Worm (Caenorhabditis elegans) whole organism, L1 larva: Measurements from ENCODE around the gene mlc-5.

Source experiments
- C04F5.9 ChIP-seq: sonication (generic microtip); optimal IDR thresholded peaks from 2 replicates; lab custom pipeline; 2016; ENCODE audit warnings: missing genetic modification characterization, missing compliant biosample characterization
- C16A3.4 ChIP-seq: fragments of 150-350 bp; optimal IDR thresholded peaks from 2 replicates; lab custom pipeline; 2014; ENCODE audit warnings: missing biosample characterization, missing genetic modification characterization
- F16B12.6 ChIP-seq: fragments of 150-350 bp; optimal IDR thresholded peaks from 2 replicates; lab custom pipeline; 2014; ENCODE audit warnings: missing biosample characterization, missing genetic modification characterization
- Y116A8C.19 ChIP-seq: sonication (generic microtip); optimal IDR thresholded peaks from 2 replicates; lab custom pipeline; 2016; ENCODE audit warnings: missing compliant biosample characterization, missing genetic modification characterization, borderline replicate concordance
- aha-1 ChIP-seq: fragments of 150-350 bp; optimal IDR thresholded peaks from 2 replicates; lab custom pipeline; 2014; ENCODE audit warnings: missing biosample characterization, missing genetic modification characterization
- ama-1 ChIP-seq: fragments of 150-350 bp; optimal IDR thresholded peaks from 2 replicates; lab custom pipeline; 2014
- ceh-63 ChIP-seq: fragments of 200-800 bp; sonication (Bioruptor generic); optimal IDR thresholded peaks from 2 replicates; lab custom pipeline; 2018; ENCODE audit warnings: mild to moderate bottlenecking, missing genetic modification characterization, missing compliant biosample characterization
- ceh-88 ChIP-seq: fragments of 200-800 bp; sonication (Bioruptor generic); IDR thresholded peaks from 2 replicates; pipeline ENCODE4 v1.3.6; 2022; ENCODE audit warnings: missing genetic modification characterization, missing compliant biosample characterization
- ceh-90 ChIP-seq: sonication (generic microtip); optimal IDR thresholded peaks from 2 replicates; lab custom pipeline; 2016; ENCODE audit warnings: missing genetic modification characterization, missing compliant biosample characterization
- ces-1 ChIP-seq: fragments of 150-350 bp; optimal IDR thresholded peaks from 2 replicates; lab custom pipeline; 2014; ENCODE audit warnings: missing biosample characterization, missing genetic modification reagents, missing genetic modification characterization
- efl-3 ChIP-seq: fragments of 200-800 bp; sonication (Bioruptor generic); optimal IDR thresholded peaks from 2 replicates; lab custom pipeline; 2018; ENCODE audit warnings: mild to moderate bottlenecking, missing genetic modification characterization, missing compliant biosample characterization
- egl-13 ChIP-seq: sonication (generic microtip); optimal IDR thresholded peaks from 2 replicates; lab custom pipeline; 2016; ENCODE audit warnings: missing genotype, missing genetic modification reagents, missing genetic modification characterization, missing compliant biosample characterization
- egl-27 ChIP-seq, 2 experiments: fragments of 150-350 bp in 1 of 2; sonication (generic microtip); optimal IDR thresholded peaks; 3 replicates each; lab custom pipeline; 2017 to 2018; ENCODE audit warnings: missing biosample characterization in 2 of 2, missing genetic modification characterization in 2 of 2, missing genetic modification reagents in 2 of 2
- elt-2 ChIP-seq: sonication (generic microtip); optimal IDR thresholded peaks from 2 replicates; lab custom pipeline; 2016; ENCODE audit warnings: missing genetic modification characterization, mild to moderate bottlenecking, inconsistent platforms, missing compliant biosample characterization, missing genetic modification reagents
- elt-3 ChIP-seq, 6 experiments: fragments of 150-350 bp in 1 of 6; sonication (generic microtip); optimal IDR thresholded peaks; 2 replicates each; lab custom pipeline; 2017 to 2018; ENCODE audit warnings: missing biosample characterization in 6 of 6, missing genetic modification characterization in 6 of 6, inconsistent platforms in 1 of 6
- fkh-10 ChIP-seq: sonication (generic microtip); optimal IDR thresholded peaks from 2 replicates; lab custom pipeline; 2017; ENCODE audit warnings: missing biosample characterization, missing genetic modification reagents, missing genetic modification characterization
- fkh-8 ChIP-seq: sonication (generic microtip); optimal IDR thresholded peaks from 2 replicates; lab custom pipeline; 2016; ENCODE audit warnings: mild to moderate bottlenecking, missing genetic modification characterization, missing compliant biosample characterization
- hlh-17 ChIP-seq: fragments of 200-800 bp; sonication (Bioruptor generic); optimal IDR thresholded peaks from 2 replicates; lab custom pipeline; 2018; ENCODE audit warnings: missing genetic modification characterization, mild to moderate bottlenecking, missing compliant biosample characterization, moderate library complexity, borderline replicate concordance
- isw-1 ChIP-seq: fragments of 200-800 bp; sonication (Bioruptor generic); IDR thresholded peaks from 2 replicates; pipeline ENCODE4 v1.3.6; 2022; ENCODE audit warnings: missing genetic modification characterization, missing compliant biosample characterization
- jun-1 ChIP-seq: fragments of 150-350 bp; optimal IDR thresholded peaks from 2 replicates; lab custom pipeline; 2014; ENCODE audit warnings: missing biosample characterization, missing genetic modification reagents, missing genetic modification characterization
- lin-15B ChIP-seq: fragments of 150-350 bp; sonication (generic microtip); optimal IDR thresholded peaks from 3 replicates; lab custom pipeline; 2014; ENCODE audit warnings: missing biosample characterization, missing genetic modification characterization
- lin-35 ChIP-seq, 2 experiments: fragments of 150-350 bp; optimal IDR thresholded peaks; 2 replicates each; lab custom pipeline; 2014; ENCODE audit warnings: missing biosample characterization in 2 of 2, missing genetic modification characterization in 2 of 2, missing genetic modification reagents in 2 of 2
- lin-39 ChIP-seq: fragments of 150-350 bp; optimal IDR thresholded peaks from 2 replicates; lab custom pipeline; 2014; ENCODE audit warnings: missing biosample characterization, missing genetic modification reagents, missing genetic modification characterization
- lir-3 ChIP-seq: sonication (generic microtip); optimal IDR thresholded peaks from 2 replicates; lab custom pipeline; 2016; ENCODE audit warnings: mild to moderate bottlenecking, missing genetic modification characterization, moderate library complexity, missing compliant biosample characterization; ENCODE audit not compliant: poor library complexity
- mdl-1 ChIP-seq, 2 experiments: fragments of 150-350 bp; optimal IDR thresholded peaks; 2 replicates each; lab custom pipeline; 2014 to 2017; ENCODE audit warnings: missing biosample characterization in 2 of 2, missing genetic modification characterization in 2 of 2, inconsistent platforms in 1 of 2
- nhr-19 ChIP-seq: fragments of 200-800 bp; sonication (Bioruptor generic); conservative IDR thresholded peaks from 2 replicates; pipeline ENCODE4 v1.3.6; 2022; ENCODE audit warnings: missing genetic modification characterization, missing compliant biosample characterization
- nhr-47 ChIP-seq: sonication (generic microtip); optimal IDR thresholded peaks from 2 replicates; lab custom pipeline; 2016; ENCODE audit warnings: mild to moderate bottlenecking, missing genetic modification characterization, moderate library complexity, missing compliant biosample characterization
- nhr-71 ChIP-seq: sonication (generic microtip); optimal IDR thresholded peaks from 2 replicates; lab custom pipeline; 2016; ENCODE audit warnings: mild to moderate bottlenecking, missing genetic modification characterization, moderate library complexity, missing compliant biosample characterization
- nhr-85 ChIP-seq: sonication (generic microtip); peaks from one replicate; lab custom pipeline; 2016; ENCODE audit warnings: missing genetic modification characterization, inconsistent platforms, missing compliant biosample characterization
- nhr-90 ChIP-seq: sonication (generic microtip); optimal IDR thresholded peaks from 2 replicates; lab custom pipeline; 2016; ENCODE audit warnings: mild to moderate bottlenecking, missing genetic modification characterization, missing compliant biosample characterization; ENCODE audit not compliant: poor library complexity
- pax-3 ChIP-seq: fragments of 200-800 bp; sonication (Bioruptor generic); optimal IDR thresholded peaks from 2 replicates; lab custom pipeline; 2018; ENCODE audit warnings: mild to moderate bottlenecking, missing genetic modification characterization, moderate library complexity, missing compliant biosample characterization
- rnt-1 ChIP-seq: sonication (generic microtip); optimal IDR thresholded peaks from 2 replicates; lab custom pipeline; 2016; ENCODE audit warnings: mild to moderate bottlenecking, missing genetic modification characterization, moderate library complexity, missing compliant biosample characterization
- snu-23 ChIP-seq: sonication (generic microtip); optimal IDR thresholded peaks from 2 replicates; lab custom pipeline; 2016; ENCODE audit warnings: missing genetic modification characterization, missing compliant biosample characterization
- swsn-7 ChIP-seq: sonication (generic microtip); optimal IDR thresholded peaks from 2 replicates; lab custom pipeline; 2016; ENCODE audit warnings: missing genetic modification characterization, missing compliant biosample characterization
- tbx-2 ChIP-seq: sonication (generic microtip); optimal IDR thresholded peaks from 2 replicates; lab custom pipeline; 2016; ENCODE audit warnings: missing genetic modification characterization, missing compliant biosample characterization
- unc-130 ChIP-seq: fragments of 150-350 bp; optimal IDR thresholded peaks from 2 replicates; lab custom pipeline; 2017; ENCODE audit warnings: missing biosample characterization, missing genetic modification characterization, inconsistent platforms
- unc-62 ChIP-seq: fragments of 150-350 bp; optimal IDR thresholded peaks from 2 replicates; lab custom pipeline; 2014; ENCODE audit warnings: missing biosample characterization, missing genetic modification reagents, missing genetic modification characterization
- xbp-1 ChIP-seq: sonication (generic microtip); optimal IDR thresholded peaks from 2 replicates; lab custom pipeline; 2016; ENCODE audit warnings: missing genetic modification characterization, missing compliant biosample characterization
- ztf-11 ChIP-seq, 2 experiments: sonication (generic microtip); optimal IDR thresholded peaks; 2 replicates each; lab custom pipeline; 2016 to 2017; ENCODE audit warnings: missing genetic modification characterization in 2 of 2, missing biosample characterization in 1 of 2, missing compliant biosample characterization in 1 of 2

mlc-5 gene

ce11 chrIII:13622268-13622667 is 846 bp upstream of the mlc-5 start, which contains the start of gene hip-1 (continued):
- TF ChIP-seq swsn-7 (tag; lab: Kevin White, UChicago) (peak; percentile 49), unc-62 (GFP tag; lab: Kevin White, UChicago) (no peak), egl-13 (tag; lab: Kevin White, UChicago) (peak; percentile 11), aha-1 (no peak), nhr-47 (peak; percentile 65), F16B12.6 (tag; lab: Kevin White, UChicago) (peak; percentile 93), ces-1 (GFP tag; lab: Kevin White, UChicago) (no peak), elt-3 (tag; optimal IDR thresholded peaks at IDR 0.05; lab: Kevin White, UChicago) (no peak), C04F5.9 (tag; lab: Kevin White, UChicago) (no peak), nhr-85 (peak; percentile 50), Y116A8C.19 (tag; lab: Kevin White, UChicago) (no peak), snu-23 (GFP tag; lab: Kevin White, UChicago) (peak; percentile 78), egl-27 (tag; optimal IDR thresholded peaks at IDR 0.05; lab: Kevin White, UChicago) (no peak), unc-130 (peak; percentile 61), fkh-8 (tag; lab: Kevin White, UChicago) (peak; percentile 35), C16A3.4 (tag; lab: Kevin White, UChicago) (peak; percentile 34), xbp-1 (tag; lab: Kevin White, UChicago) (peak; percentile 54), lin-15B (tag; lab: Kevin White, UChicago) (peak; percentile 35), nhr-71 (tag; lab: Kevin White, UChicago) (peak; percentile 67), mdl-1 (tag; optimal IDR thresholded peaks at IDR 0.05; lab: Kevin White, UChicago) (peak in 1 of 2 experiments; percentile 7), efl-3 (no peak), nhr-19 (peak; percentile 43), rnt-1 (tag; lab: Kevin White, UChicago) (peak; percentile 7), lin-39 (tag; lab: Kevin White, UChicago) (no peak), tbx-2 (tag; lab: Kevin White, UChicago) (peak; percentile 41)

- TF ChIP-seq ztf-11 (tag; optimal IDR thresholded peaks at IDR 0.05; lab: Kevin White, UChicago) (peak in 1 of 2 experiments; percentile 6), isw-1 (GFP tag; lab: Robert Waterston, UW) (no peak), hlh-17 (GFP tag; lab: Kevin White, UChicago) (no peak)
Observed at ce11 chrIII:13624226-13624625, 1.1 kb downstream of the mlc-5 start, which contains the start of gene taf-9. Gene taf-9, plus strand, starts transcription at chrIII:13624276.

- peak; percentile 62 for TF ChIP-seq ceh-63
- no peak for TF ChIP-seq fkh-10 (GFP tag; lab: Kevin White, UChicago)
- TF ChIP-seq lir-3 = no peak
- peak; percentile 26 for TF ChIP-seq ama-1
- no peak for TF ChIP-seq ceh-88 (GFP tag; lab: Robert Waterston, UW)
- peak; percentile 4 for TF ChIP-seq elt-2
- TF ChIP-seq ceh-90 (tag; lab: Kevin White, UChicago) = no peak
- peak; percentile 16 for TF ChIP-seq nhr-90
Observed at ce11 chrIII:13625650-13626430, 2.7 kb downstream of the mlc-5 start.

- TF ChIP-seq nhr-71 (tag; lab: Kevin White, UChicago) = peak; percentile 12
- peak; percentile 85 for TF ChIP-seq elt-2
- TF ChIP-seq lin-35 (GFP tag; optimal IDR thresholded peaks at IDR 0.05; lab: Kevin White, UChicago) = peak in 1 of 2 experiments; percentile 27
- no peak for TF ChIP-seq swsn-7 (tag; lab: Kevin White, UChicago)
- peak in 1 of 2 experiments; percentile 31 for TF ChIP-seq mdl-1 (tag; optimal IDR thresholded peaks at IDR 0.05; lab: Kevin White, UChicago)
- no peak for TF ChIP-seq pax-3 (tag; lab: Kevin White, UChicago)
- no peak for TF ChIP-seq jun-1 (tag; lab: Kevin White, UChicago)
Observed at ce11 chrIII:13626692-13627091, 3.6 kb downstream of the mlc-5 start, which contains the start of gene T12D8.5. Gene T12D8.5, minus strand, starts transcription at chrIII:13626786.
